Worm (Caenorhabditis elegans) whole organism, early embryonic: ENCODE results near the gene rpn-11.

Experiments
- B0310.2 ChIP-seq: sonication (generic microtip); optimal IDR thresholded peaks from 2 replicates; lab custom pipeline; 2016; ENCODE audit warnings: mild to moderate bottlenecking, missing genetic modification characterization, missing compliant biosample characterization
- ama-1 ChIP-seq: fragments of 150-350 bp; optimal IDR thresholded peaks from 2 replicates; lab custom pipeline; 2014
- tbx-37 ChIP-seq: fragments of 200-800 bp; sonication (Bioruptor generic); conservative IDR thresholded peaks from 2 replicates; pipeline ENCODE4 v1.3.6; 2022; ENCODE audit warnings: missing genetic modification reagents, missing genetic modification characterization, missing compliant biosample characterization

- TF ChIP-seq tbx-37 (GFP tag; lab: Robert Waterston, UW) (no peak), B0310.2 (tag; lab: Kevin White, UChicago) (no peak), ama-1 (lab: Kevin White, UChicago) (no peak)
These were observed 32.8 kb downstream of the rpn-11 start for ce11 chrII:4011518-4011917.
